Worm (Caenorhabditis elegans): ENCODE measurements around the gene str-173.

The str-173 gene

DNA sequence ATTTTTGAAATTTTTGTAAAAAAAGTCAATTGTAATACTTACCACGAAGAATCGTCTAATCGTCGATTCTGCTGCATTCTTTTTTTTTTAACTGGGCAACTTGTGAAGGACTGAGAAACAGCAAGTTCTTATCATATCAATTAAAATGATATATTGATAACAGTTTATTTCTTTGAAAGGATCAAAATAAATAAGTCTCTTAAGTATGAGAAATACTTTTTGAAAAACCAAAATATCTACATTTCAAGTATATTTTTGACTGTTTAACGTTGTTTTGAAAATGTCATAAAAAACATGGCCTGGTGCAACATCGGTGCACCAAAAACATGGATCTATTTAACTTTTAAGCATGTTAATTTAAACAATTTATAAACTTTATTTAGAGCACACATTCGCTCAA is 5.4 kb upstream of the str-173 start, which contains the start of gene Y17G9A.2:
TSS of gene Y17G9A.2 (minus strand) at position 101 of the 400 bp plus-strand sequence.
- TF ChIP-seq unc-62 (GFP tag; optimal IDR thresholded peaks at IDR 0.05) = no peak
- TF ChIP-seq dox-1 (GFP tag; IDR thresholded peaks at IDR 0.05) = no peak
- TF ChIP-seq bed-2 (GFP tag; IDR thresholded peaks at IDR 0.05) = no peak
- TF ChIP-seq egrh-3 (GFP tag; IDR thresholded peaks at IDR 0.05) = no peak
- no peak for TF ChIP-seq nhr-80 (tag; optimal IDR thresholded peaks at IDR 0.05)
- no peak for TF ChIP-seq akir-1 (GFP tag; optimal IDR thresholded peaks at IDR 0.05)
- TF ChIP-seq zfh-2 (GFP tag; conservative IDR thresholded peaks at IDR 0.05) = no peak
- TF ChIP-seq athp-1 (tag; optimal IDR thresholded peaks at IDR 0.05) = no peak

DNA sequence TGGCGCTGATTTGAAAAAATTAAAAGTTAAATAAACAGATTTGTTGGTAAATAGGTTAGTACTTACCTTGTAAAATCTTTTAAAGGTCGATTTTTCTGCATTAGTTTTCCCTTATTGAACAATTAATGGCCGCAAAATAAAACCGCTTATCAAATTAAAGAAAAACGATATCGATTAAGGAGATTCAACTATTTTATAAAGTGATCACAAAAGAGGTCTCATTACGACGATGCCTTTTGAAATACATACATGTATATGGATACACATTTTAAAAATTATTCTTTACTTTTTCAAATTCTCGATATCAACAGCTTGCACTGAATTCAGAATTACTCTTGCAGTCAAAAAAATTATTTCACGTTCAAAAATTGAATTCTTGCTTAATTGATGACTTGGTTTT is 3.0 kb upstream of the str-173 start, which contains the start of gene Y17G9A.3:
TSS of gene Y17G9A.3 (minus strand) at position 101 of the 400 bp plus-strand sequence.
- no peak for TF ChIP-seq gei-17 (GFP tag; optimal IDR thresholded peaks at IDR 0.05)
- no peak for TF ChIP-seq xnd-1 (tag; optimal IDR thresholded peaks at IDR 0.05)
- TF ChIP-seq mes-4 (tag; optimal IDR thresholded peaks at IDR 0.05) = no peak
- TF ChIP-seq lir-1 (GFP tag; conservative IDR thresholded peaks at IDR 0.05) = no peak
- no peak for TF ChIP-seq dox-1 (GFP tag; IDR thresholded peaks at IDR 0.05)
- no peak for TF ChIP-seq F55B11.4 (tag; optimal IDR thresholded peaks at IDR 0.05; ENCODE audit: borderline replicate concordance, insufficient read depth)
- no peak for TF ChIP-seq nfyb-1 (GFP tag; IDR thresholded peaks at IDR 0.05)
- no peak for TF ChIP-seq unc-62 (GFP tag; optimal IDR thresholded peaks at IDR 0.05)

DNA sequence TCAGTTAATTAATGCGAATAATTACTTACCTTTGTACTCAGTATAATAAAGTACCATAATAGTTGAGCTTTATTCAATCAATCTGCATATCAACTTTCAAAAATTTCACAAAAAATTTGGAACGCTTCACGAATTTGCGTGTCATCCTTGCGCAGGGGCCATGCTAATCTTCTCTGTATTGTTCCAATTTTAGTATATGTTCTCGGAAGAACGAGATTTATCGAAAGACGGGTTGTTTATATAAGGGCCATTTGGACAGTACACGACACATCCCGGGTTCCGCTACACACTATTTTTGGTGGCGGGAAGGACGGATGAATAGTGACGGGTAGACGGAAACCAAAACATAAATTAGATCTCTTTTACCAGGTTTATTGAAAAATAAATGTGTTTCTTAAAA is 3.0 kb downstream of the str-173 start:
- no peak for TF ChIP-seq nhr-80 (tag; optimal IDR thresholded peaks at IDR 0.05)
- no peak for TF ChIP-seq T26A5.8 (tag; optimal IDR thresholded peaks at IDR 0.05)
- no peak for TF ChIP-seq lin-54 (GFP tag; optimal IDR thresholded peaks at IDR 0.05)
- no peak for TF ChIP-seq hmg-20 (GFP tag; IDR thresholded peaks at IDR 0.05)
- peak; percentile 31 for TF ChIP-seq him-1 (tag; optimal IDR thresholded peaks at IDR 0.05)
- TF ChIP-seq hsf-1 (GFP tag; IDR thresholded peaks at IDR 0.05) = 0 out of 2 replicates have a peak, but pooled peaks have one; percentile 34
- TF ChIP-seq ceh-40 (GFP tag; IDR thresholded peaks at IDR 0.05) = no peak
- TF ChIP-seq F57A8.1 (GFP tag; optimal IDR thresholded peaks at IDR 0.05) = no peak
- TF ChIP-seq egl-44 (GFP tag; IDR thresholded peaks at IDR 0.05) = no peak
- no peak for TF ChIP-seq chd-7 (tag; optimal IDR thresholded peaks at IDR 0.05)
- TF ChIP-seq hmg-1.2 (GFP tag; IDR thresholded peaks at IDR 0.05) = no peak; the same call in 1 of the 2 replicates
- TF ChIP-seq ztf-25 (GFP tag; IDR thresholded peaks at IDR 0.05) = 0 out of 2 replicates have a peak, but pooled peaks have one; percentile 67
- TF ChIP-seq ekl-4 (GFP tag; IDR thresholded peaks at IDR 0.05) = peak; percentile 21; the same call in 1 of the 2 replicates
- no peak for TF ChIP-seq lin-35 (GFP tag; optimal IDR thresholded peaks at IDR 0.05)
- no peak for TF ChIP-seq nfya-2 (GFP tag; IDR thresholded peaks at IDR 0.05)
- TF ChIP-seq attf-6 (GFP tag; IDR thresholded peaks at IDR 0.05) = 0 out of 2 replicates have a peak, but pooled peaks have one; percentile 43
- TF ChIP-seq rec-8 (tag; optimal IDR thresholded peaks at IDR 0.05) = no peak
- no peak for TF ChIP-seq ceh-58 (GFP tag; IDR thresholded peaks at IDR 0.05)
- TF ChIP-seq ceh-27 (GFP tag; optimal IDR thresholded peaks at IDR 0.05) = no peak
- no peak for TF ChIP-seq ccch-3 (GFP tag; optimal IDR thresholded peaks at IDR 0.05)
- TF ChIP-seq tbp1 (GFP tag; optimal IDR thresholded peaks at IDR 0.05) = peak; percentile 80
- no peak for TF ChIP-seq dpff-1 (tag; optimal IDR thresholded peaks at IDR 0.05)
- TF ChIP-seq nfyb-1 (GFP tag; IDR thresholded peaks at IDR 0.05) = no peak
- TF ChIP-seq F37B4.10 (GFP tag; IDR thresholded peaks at IDR 0.05) = no peak
- TF ChIP-seq athp-1 (tag; optimal IDR thresholded peaks at IDR 0.05) = no peak
- no peak for TF ChIP-seq pha-4 (tag; optimal IDR thresholded peaks at IDR 0.05)
- TF ChIP-seq zim-3 (tag; optimal IDR thresholded peaks at IDR 0.05) = no peak
- no peak for TF ChIP-seq let-607 (tag; optimal IDR thresholded peaks at IDR 0.05)
- TF ChIP-seq lin-40 (tag; optimal IDR thresholded peaks at IDR 0.05) = no peak
- TF ChIP-seq B0261.1 (tag; optimal IDR thresholded peaks at IDR 0.05) = peak; percentile 48
- no peak for TF ChIP-seq bed-1 (GFP tag; IDR thresholded peaks at IDR 0.05)
- TF ChIP-seq let-526 (GFP tag; IDR thresholded peaks at IDR 0.05) = no peak
- peak; percentile 70 for TF ChIP-seq snpc-4 (GFP tag; optimal IDR thresholded peaks at IDR 0.05)
- TF ChIP-seq snpc-4 (tag; optimal IDR thresholded peaks at IDR 0.05) = peak; percentile 77 to 92 (median 86)

Data from whole organism, young adult.